Comparison of ENCODE assay signal across 2 worm cellular contexts in the genomic region with DNA sequence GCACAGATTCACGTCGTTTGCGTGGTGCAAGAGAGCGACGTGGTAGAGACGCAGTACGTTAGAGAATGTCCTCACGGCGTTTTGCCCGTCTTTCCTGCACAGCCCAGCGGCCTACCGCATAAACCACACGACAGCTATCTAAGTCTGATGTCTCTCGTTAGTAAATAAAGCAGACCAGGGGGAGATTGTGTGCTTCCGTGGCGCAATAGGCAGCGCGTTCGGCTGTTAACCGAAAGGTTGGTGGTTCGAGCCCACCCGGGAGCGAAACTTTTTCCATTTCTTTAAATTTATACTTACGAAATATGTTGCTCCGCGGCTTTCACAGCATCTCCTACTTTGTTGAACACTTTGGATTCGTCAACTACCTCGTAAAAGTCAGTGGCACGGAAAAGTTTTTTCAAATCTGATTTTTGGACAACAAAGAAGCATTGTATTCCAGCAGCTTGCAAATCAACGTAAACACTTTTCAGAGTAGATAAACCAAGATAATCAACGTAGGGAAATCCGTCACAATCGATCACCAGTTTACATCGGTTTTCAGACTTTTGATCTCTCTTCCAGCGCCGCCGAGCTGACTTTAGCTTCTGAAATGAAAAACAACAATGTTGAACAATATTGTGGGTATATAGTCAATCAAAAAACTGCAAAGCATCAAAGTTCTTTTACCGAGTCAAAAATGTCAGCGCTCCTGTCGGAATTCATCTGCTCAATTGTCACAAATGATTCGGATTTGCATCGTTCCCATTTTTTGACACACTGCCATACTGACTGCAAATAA.
TF ChIP-seq lines count a peak whose summit lies in the region.

No protein-coding gene starts in this region.

TF ChIP-seq in whole organism, L1 larva, 84 proteins besides CTCF, POLR2A, EP300 and RAD21 (continued from another document):
- no peak for TF ChIP-seq hpl-2 (GFP tag; optimal IDR thresholded peaks at IDR 0.05; lab: Kevin White, UChicago)
- TF ChIP-seq skn-1 (tag; optimal IDR thresholded peaks at IDR 0.05; lab: Kevin White, UChicago) = peak; percentile 78
- peak; percentile 94 for TF ChIP-seq nhr-20 (tag; optimal IDR thresholded peaks at IDR 0.05; lab: Kevin White, UChicago)
- TF ChIP-seq nhr-84 (tag; optimal IDR thresholded peaks at IDR 0.05; lab: Kevin White, UChicago) = no peak
- TF ChIP-seq alr-1 (tag; optimal IDR thresholded peaks at IDR 0.05; lab: Kevin White, UChicago; ENCODE audit: borderline replicate concordance) = no peak
- TF ChIP-seq fkh-4 (tag; optimal IDR thresholded peaks at IDR 0.05; lab: Kevin White, UChicago; ENCODE audit: borderline replicate concordance) = no peak
- TF ChIP-seq zip-4 (GFP tag; optimal IDR thresholded peaks at IDR 0.05; lab: Kevin White, UChicago) = peak; percentile 81
- TF ChIP-seq nhr-77 (tag; optimal IDR thresholded peaks at IDR 0.05; lab: Kevin White, UChicago) = peak; percentile 75
- TF ChIP-seq ces-1 (GFP tag; optimal IDR thresholded peaks at IDR 0.05; lab: Kevin White, UChicago) = no peak
- TF ChIP-seq fkh-10 (GFP tag; optimal IDR thresholded peaks at IDR 0.05; lab: Kevin White, UChicago) = peak; percentile 93
- TF ChIP-seq mdl-1 (tag; optimal IDR thresholded peaks at IDR 0.05; lab: Kevin White, UChicago) = peak in 1 of 2 experiments; percentile 81
- peak; percentile 81 for TF ChIP-seq sup-37 (GFP tag; optimal IDR thresholded peaks at IDR 0.05; lab: Kevin White, UChicago)
- TF ChIP-seq ama-1 (optimal IDR thresholded peaks at IDR 0.05; lab: Kevin White, UChicago) = no peak
- TF ChIP-seq nhr-28 (tag; optimal IDR thresholded peaks at IDR 0.05; lab: Kevin White, UChicago) = no peak
- no peak for TF ChIP-seq unc-130 (tag; optimal IDR thresholded peaks at IDR 0.05; lab: Kevin White, UChicago)
- peak; percentile 84 for TF ChIP-seq sox-4 (tag; optimal IDR thresholded peaks at IDR 0.05; lab: Kevin White, UChicago)
- TF ChIP-seq elt-2 (tag; optimal IDR thresholded peaks at IDR 0.05; lab: Kevin White, UChicago) = peak; percentile 77
- peak in 1 of 2 experiments; percentile 85 for TF ChIP-seq ztf-11 (tag; optimal IDR thresholded peaks at IDR 0.05; lab: Kevin White, UChicago)
- no peak for TF ChIP-seq ceh-90 (tag; optimal IDR thresholded peaks at IDR 0.05; lab: Kevin White, UChicago)
- peak; percentile 94 for TF ChIP-seq nhr-85 (tag; lab: Kevin White, UChicago)
- TF ChIP-seq lin-14 (GFP tag; optimal IDR thresholded peaks at IDR 0.05; lab: Kevin White, UChicago) = peak; percentile 97
- TF ChIP-seq zag-1 (tag; optimal IDR thresholded peaks at IDR 0.05; lab: Kevin White, UChicago) = no peak
- TF ChIP-seq sptf-1 (tag; optimal IDR thresholded peaks at IDR 0.05; lab: Kevin White, UChicago) = no peak
- peak; percentile 86 for TF ChIP-seq isw-1 (GFP tag; IDR thresholded peaks at IDR 0.05; lab: Robert Waterston, UW)
- no peak for TF ChIP-seq aha-1 (tag; optimal IDR thresholded peaks at IDR 0.05; lab: Kevin White, UChicago)
- TF ChIP-seq pag-3 (tag; optimal IDR thresholded peaks at IDR 0.05; lab: Kevin White, UChicago; ENCODE audit: borderline replicate concordance, insufficient read depth) = peak; percentile 5
- TF ChIP-seq fkh-8 (tag; optimal IDR thresholded peaks at IDR 0.05; lab: Kevin White, UChicago) = peak; percentile 94
- no peak for TF ChIP-seq unc-30 (tag; optimal IDR thresholded peaks at IDR 0.05; lab: Kevin White, UChicago)
- TF ChIP-seq blmp-1 (tag; optimal IDR thresholded peaks at IDR 0.05; lab: Kevin White, UChicago) = peak; percentile 42

TF ChIP-seq in whole organism, young adult, 124 proteins besides CTCF, POLR2A, EP300 and RAD21 (continued from another document):
- TF ChIP-seq nfyb-1 (GFP tag; IDR thresholded peaks at IDR 0.05; lab: Robert Waterston, UW) (peak; percentile 94), let-607 (tag; optimal IDR thresholded peaks at IDR 0.05; lab: Kevin White, UChicago) (peak; percentile 76 to 86), nhr-90 (tag; optimal IDR thresholded peaks at IDR 0.05; lab: Kevin White, UChicago) (peak; percentile 94), sdz-38 (tag; optimal IDR thresholded peaks at IDR 0.05; lab: Kevin White, UChicago) (peak; percentile 68), hmg-1.2 (GFP tag; IDR thresholded peaks at IDR 0.05; lab: Robert Waterston, UW) (peak; percentile 93), unc-62 (GFP tag; optimal IDR thresholded peaks at IDR 0.05; lab: Kevin White, UChicago) (no peak), zim-3 (tag; optimal IDR thresholded peaks at IDR 0.05; lab: Kevin White, UChicago) (peak; percentile 97), madf-10 (tag; optimal IDR thresholded peaks at IDR 0.05; lab: Kevin White, UChicago) (peak; percentile 90), F37B4.10 (GFP tag; IDR thresholded peaks at IDR 0.05; lab: Robert Waterston, UW) (0 out of 2 replicates have a peak, but pooled peaks have one; percentile 88), ceh-40 (GFP tag; IDR thresholded peaks at IDR 0.05; lab: Robert Waterston, UW) (peak; percentile 88), F57C9.4 (tag; optimal IDR thresholded peaks at IDR 0.05; lab: Kevin White, UChicago) (peak; percentile 70), athp-1 (tag; optimal IDR thresholded peaks at IDR 0.05; lab: Kevin White, UChicago) (no peak), F57A8.1 (GFP tag; optimal IDR thresholded peaks at IDR 0.05; lab: Kevin White, UChicago) (peak; percentile 70), nhr-27 (tag; optimal IDR thresholded peaks at IDR 0.05; lab: Kevin White, UChicago) (peak; percentile 87), rpc-1 (optimal IDR thresholded peaks at IDR 0.05; lab: Kevin White, UChicago) (peak; percentile 98), rpc-1 (tag; optimal IDR thresholded peaks at IDR 0.05; lab: Kevin White, UChicago) (peak; percentile 94), C06A6.2 (GFP tag; conservative IDR thresholded peaks at IDR 0.05; lab: Robert Waterston, UW) (peak; percentile 78; the same call in 1 of the 2 replicates), nfya-2 (GFP tag; IDR thresholded peaks at IDR 0.05; lab: Robert Waterston, UW) (no peak), xnd-1 (tag; optimal IDR thresholded peaks at IDR 0.05; lab: Kevin White, UChicago) (no peak), mxl-1 (tag; optimal IDR thresholded peaks at IDR 0.05; lab: Kevin White, UChicago) (peak; percentile 94), nhr-179 (tag; optimal IDR thresholded peaks at IDR 0.05; lab: Kevin White, UChicago) (peak; percentile 84), ztf-26 (tag; optimal IDR thresholded peaks at IDR 0.05; lab: Kevin White, UChicago) (peak; percentile 93), lsy-27 (tag; optimal IDR thresholded peaks at IDR 0.05; lab: Kevin White, UChicago; ENCODE audit: borderline replicate concordance, insufficient read depth) (peak; percentile 12), mes-4 (tag; optimal IDR thresholded peaks at IDR 0.05; lab: Kevin White, UChicago) (peak; percentile 66), Y79H2A.3 (GFP tag; conservative IDR thresholded peaks at IDR 0.05; lab: Robert Waterston, UW) (0 out of 2 replicates have a peak, but pooled peaks have one; percentile 17), egl-44 (GFP tag; IDR thresholded peaks at IDR 0.05; lab: Robert Waterston, UW) (peak; percentile 93), hrde-1 (tag; optimal IDR thresholded peaks at IDR 0.05; lab: Kevin White, UChicago; ENCODE audit: borderline replicate concordance) (peak; percentile 93), F52B5.7 (tag; optimal IDR thresholded peaks at IDR 0.05; lab: Kevin White, UChicago) (peak; percentile 93), akir-1 (GFP tag; optimal IDR thresholded peaks at IDR 0.05; lab: Kevin White, UChicago) (peak; percentile 33), attf-6 (GFP tag; IDR thresholded peaks at IDR 0.05; lab: Robert Waterston, UW) (peak; percentile 79), snpc-3.4 (tag; optimal IDR thresholded peaks at IDR 0.05; lab: Kevin White, UChicago) (peak; percentile 76), Y56A3A.18 (GFP tag; IDR thresholded peaks at IDR 0.05; lab: Robert Waterston, UW) (peak; percentile 96), hmg-20 (GFP tag; IDR thresholded peaks at IDR 0.05; lab: Robert Waterston, UW) (peak; percentile 90), ZK185.1 (tag; optimal IDR thresholded peaks at IDR 0.05; lab: Kevin White, UChicago; ENCODE audit: poor library complexity, severe bottlenecking) (peak; percentile 90), Y95B8A.8 (GFP tag; IDR thresholded peaks at IDR 0.05; lab: Robert Waterston, UW) (peak; percentile 52; the same call in 1 of the 2 replicates), F10E7.11 (tag; optimal IDR thresholded peaks at IDR 0.05; lab: Kevin White, UChicago) (peak; percentile 74), egl-18 (GFP tag; IDR thresholded peaks at IDR 0.05; lab: Robert Waterston, UW) (no peak), unc-130 (GFP tag; optimal IDR thresholded peaks at IDR 0.05; lab: Kevin White, UChicago) (peak; percentile 51), B0336.3 (GFP tag; IDR thresholded peaks at IDR 0.05; lab: Robert Waterston, UW) (no peak; the same call in 1 of the 2 replicates), T07F8.4 (tag; optimal IDR thresholded peaks at IDR 0.05; lab: Kevin White, UChicago) (peak; percentile 89), K12H6.12 (tag; optimal IDR thresholded peaks at IDR 0.05; lab: Kevin White, UChicago) (peak; percentile 91), attf-3 (GFP tag; conservative IDR thresholded peaks at IDR 0.05; lab: Robert Waterston, UW) (peak; percentile 70; the same call in 1 of the 2 replicates), bed-2 (GFP tag; IDR thresholded peaks at IDR 0.05; lab: Robert Waterston, UW) (peak; percentile 84), ztf-3 (GFP tag; optimal IDR thresholded peaks at IDR 0.05; lab: Kevin White, UChicago) (peak; percentile 62)
